Worm (Caenorhabditis elegans): ENCODE measurements around the gene K10G4.3.
"Not testable (repeated sequence)": the region's sequence is repeated elsewhere in the genome, so short reads cannot be mapped to it uniquely, and the experiment has no call there.

Gene K10G4.3

DNA sequence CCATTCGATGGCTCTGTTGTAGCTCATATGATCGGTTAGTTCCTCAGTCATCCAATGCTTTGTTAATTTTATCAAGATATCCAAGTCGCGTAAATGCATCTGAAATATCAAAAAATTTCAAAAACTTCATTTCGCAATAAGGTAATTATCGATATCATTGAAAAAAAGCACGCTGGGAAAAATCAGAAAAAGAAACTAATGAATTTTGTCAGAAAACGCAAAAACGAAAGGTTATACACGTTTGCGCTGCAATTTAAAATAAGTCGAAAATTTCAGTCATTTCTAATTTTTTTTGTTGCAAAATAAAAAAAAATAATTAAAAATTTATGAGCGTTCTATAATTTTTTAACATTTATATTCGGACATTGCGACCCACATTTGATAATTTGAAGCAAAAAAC lies at the start of gene K10G4.3:
TSS of gene K10G4.3 (minus strand) at position 101 of the 400 bp plus-strand sequence.
- not testable (repeated sequence) for TF ChIP-seq dao-5, W03F9.2, him-1 (tag; optimal IDR thresholded peaks at IDR 0.05)

DNA sequence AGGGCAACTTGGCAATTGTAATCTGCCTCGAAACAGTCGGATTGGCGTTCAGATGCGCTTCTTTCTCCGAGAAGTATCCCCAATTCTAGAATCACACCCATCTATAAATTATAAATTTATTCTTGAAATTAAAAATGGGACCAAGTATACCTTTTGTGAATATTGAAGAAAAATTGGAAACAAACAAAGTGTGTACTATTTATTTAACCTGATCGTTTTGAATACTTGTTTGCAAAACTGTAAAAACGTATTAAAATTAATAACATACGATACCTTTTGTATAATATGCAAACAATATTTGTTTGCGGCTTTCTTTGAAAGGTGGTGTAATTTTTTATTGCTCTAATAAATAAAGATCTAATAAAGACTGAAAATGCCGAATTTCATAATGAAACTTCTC lies 47.6 kb upstream of the K10G4.3 start, which contains the start of gene Y61B8B.3:
TSS of gene Y61B8B.3 (minus strand) at position 101 of the 400 bp plus-strand sequence.
- TF ChIP-seq him-1 (tag; optimal IDR thresholded peaks at IDR 0.05) (no peak), dao-5 (tag; optimal IDR thresholded peaks at IDR 0.05) (no peak), W03F9.2 (tag; optimal IDR thresholded peaks at IDR 0.05) (no peak)

DNA sequence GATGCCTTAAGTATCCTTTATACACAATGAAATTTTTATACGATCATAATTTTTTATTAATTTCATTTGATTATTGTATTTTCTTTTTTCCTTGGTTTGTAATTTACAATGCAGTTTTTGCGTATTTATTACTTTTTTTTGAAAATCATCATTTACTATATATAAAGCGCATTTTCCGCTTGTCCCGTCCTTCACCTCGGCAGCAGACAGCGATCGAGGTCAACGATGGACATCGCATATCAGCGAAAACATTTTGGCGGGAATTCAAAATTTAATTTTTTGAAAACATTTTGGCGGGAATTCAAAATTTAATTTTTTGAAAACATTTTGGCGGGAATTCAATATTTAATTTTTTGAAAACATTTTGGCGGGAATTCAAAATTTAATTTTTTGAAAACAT lies 43.2 kb upstream of the K10G4.3 start:
- TF ChIP-seq him-1 (tag; optimal IDR thresholded peaks at IDR 0.05) (no peak), dao-5 (tag; optimal IDR thresholded peaks at IDR 0.05) (no peak), W03F9.2 (tag; optimal IDR thresholded peaks at IDR 0.05) (no peak)

DNA sequence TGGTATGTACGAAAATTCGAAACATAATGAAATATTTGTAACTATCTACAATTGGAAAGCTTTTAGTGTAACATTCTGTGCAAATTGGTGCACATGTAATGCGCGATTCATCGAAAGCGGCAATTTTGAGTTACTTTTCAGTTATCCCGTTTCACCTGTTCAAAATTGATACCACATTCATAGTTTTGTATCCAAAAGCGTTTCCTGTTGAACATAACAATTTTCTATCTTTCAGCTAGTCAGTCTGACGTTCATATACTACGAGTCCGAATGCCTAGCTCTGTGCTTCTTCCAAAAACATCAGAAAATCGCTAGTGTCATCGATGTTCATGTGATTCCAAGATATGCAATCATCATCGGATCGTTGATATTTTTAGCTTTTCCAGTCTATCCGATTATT lies 38.6 kb upstream of the K10G4.3 start:
- TF ChIP-seq him-1 (tag; optimal IDR thresholded peaks at IDR 0.05) (no peak), dao-5 (tag; optimal IDR thresholded peaks at IDR 0.05) (no peak), W03F9.2 (tag; optimal IDR thresholded peaks at IDR 0.05) (no peak)

DNA sequence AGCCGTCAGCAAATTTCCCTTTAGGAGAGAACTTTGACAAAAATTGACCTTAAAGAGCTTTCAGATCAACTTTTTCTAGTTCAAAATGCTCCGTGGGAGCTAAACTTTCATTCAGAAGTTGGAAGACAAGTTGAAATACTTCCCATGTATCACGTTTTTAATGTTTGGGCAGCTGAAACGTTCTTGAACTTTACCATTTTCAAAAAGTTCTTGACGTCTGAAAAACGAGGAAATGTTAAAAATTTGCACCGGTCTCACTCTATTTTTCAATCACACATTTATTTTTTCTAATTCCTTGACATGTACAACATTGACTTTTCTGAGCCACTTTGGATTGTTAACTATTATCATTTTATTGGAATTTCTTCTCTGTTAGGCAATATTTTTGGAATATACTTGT lies 38.0 kb upstream of the K10G4.3 start, which contains the start of gene sri-70:
TSS of gene sri-70 (plus strand) at position 301 of the 400 bp plus-strand sequence.
- no peak for TF ChIP-seq dao-5 (tag; optimal IDR thresholded peaks at IDR 0.05)
- TF ChIP-seq W03F9.2 (tag; optimal IDR thresholded peaks at IDR 0.05) = no peak
- TF ChIP-seq him-1 (tag; optimal IDR thresholded peaks at IDR 0.05) = no peak

DNA sequence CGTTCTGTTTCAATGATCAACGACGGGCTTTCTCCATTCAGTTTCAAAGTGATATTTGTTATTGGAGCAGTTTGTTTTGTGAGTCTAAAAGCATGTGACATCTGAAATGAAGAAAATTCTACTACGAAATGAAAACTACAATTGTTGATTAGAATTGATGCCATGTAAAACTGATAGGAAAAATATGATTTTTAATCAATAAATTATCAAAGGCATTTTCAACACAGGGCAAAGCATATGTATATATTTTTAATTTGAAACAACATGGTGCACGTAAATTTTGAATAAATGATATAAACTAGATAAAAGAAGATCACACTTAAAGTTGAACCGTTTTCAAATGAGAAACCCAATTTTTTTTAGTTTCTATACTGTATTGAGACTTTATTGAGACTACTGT lies 36.6 kb upstream of the K10G4.3 start, which contains the start of gene K10G4.5:
TSS of gene K10G4.5 (minus strand) at position 101 of the 400 bp plus-strand sequence.
- TF ChIP-seq W03F9.2 (tag; optimal IDR thresholded peaks at IDR 0.05) (no peak), dao-5 (tag; optimal IDR thresholded peaks at IDR 0.05) (no peak)

DNA sequence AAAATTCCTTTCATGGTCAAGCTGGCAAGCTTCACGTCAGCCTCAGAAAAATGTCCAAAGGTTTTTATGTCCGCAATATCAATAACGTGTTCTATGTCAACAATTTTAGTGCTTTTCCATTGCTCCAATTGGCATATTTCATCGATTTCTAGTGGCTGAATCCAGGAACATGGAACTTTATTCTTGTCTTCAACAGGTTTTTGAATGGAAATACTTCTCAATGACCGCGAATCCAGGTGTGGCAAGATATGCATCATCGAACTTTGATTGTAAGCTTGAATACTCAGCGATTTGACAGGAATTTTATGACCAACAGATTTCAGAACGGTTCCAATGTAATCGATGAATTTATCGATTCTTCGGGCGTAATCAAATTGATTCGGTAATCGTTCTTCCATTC lies 33.9 kb upstream of the K10G4.3 start:
- TF ChIP-seq him-1 (tag; optimal IDR thresholded peaks at IDR 0.05) (no peak), W03F9.2 (tag; optimal IDR thresholded peaks at IDR 0.05) (no peak), dao-5 (tag; optimal IDR thresholded peaks at IDR 0.05) (no peak)

DNA sequence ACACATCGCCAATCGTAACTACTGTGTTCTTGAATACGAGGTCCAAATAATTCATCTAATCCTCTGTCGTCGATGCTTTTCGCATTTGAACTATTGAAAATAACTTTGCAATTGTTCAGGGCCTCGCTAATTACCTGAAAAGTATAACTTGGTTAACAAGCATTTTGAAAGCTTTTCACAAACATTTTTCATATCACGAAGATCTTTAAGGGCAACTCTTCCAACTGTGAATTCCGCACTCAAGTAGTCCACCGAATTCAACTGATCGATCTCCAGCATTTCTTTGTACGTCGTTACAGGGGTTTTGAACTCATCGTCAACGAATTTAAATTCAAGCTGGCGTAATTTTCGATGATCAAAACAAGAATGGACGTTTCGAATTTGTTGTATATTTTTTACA lies 31.7 kb upstream of the K10G4.3 start:
- no peak for TF ChIP-seq him-1 (tag; optimal IDR thresholded peaks at IDR 0.05)
- TF ChIP-seq dao-5 (tag; optimal IDR thresholded peaks at IDR 0.05) = no peak
- no peak for TF ChIP-seq W03F9.2 (tag; optimal IDR thresholded peaks at IDR 0.05)

DNA sequence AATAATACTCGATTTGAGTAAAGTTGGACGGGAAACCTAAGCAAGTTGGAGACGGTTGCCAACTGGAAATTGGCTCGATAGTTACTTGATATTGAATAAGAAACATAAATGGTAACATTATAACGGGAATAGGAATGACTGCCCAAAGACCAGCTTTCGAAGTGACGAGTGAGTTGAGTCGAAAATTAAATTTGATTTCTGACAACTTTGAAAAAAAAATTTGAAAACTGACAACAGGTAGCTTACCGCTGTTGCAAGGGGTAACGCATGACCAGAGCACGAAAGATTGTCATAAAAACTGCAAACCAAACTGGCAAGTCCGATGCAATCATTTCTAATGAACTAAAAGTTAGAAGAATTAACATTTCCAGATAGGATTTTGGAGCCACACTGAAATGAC lies 28.0 kb upstream of the K10G4.3 start:
- TF ChIP-seq W03F9.2 (tag; optimal IDR thresholded peaks at IDR 0.05) = no peak

DNA sequence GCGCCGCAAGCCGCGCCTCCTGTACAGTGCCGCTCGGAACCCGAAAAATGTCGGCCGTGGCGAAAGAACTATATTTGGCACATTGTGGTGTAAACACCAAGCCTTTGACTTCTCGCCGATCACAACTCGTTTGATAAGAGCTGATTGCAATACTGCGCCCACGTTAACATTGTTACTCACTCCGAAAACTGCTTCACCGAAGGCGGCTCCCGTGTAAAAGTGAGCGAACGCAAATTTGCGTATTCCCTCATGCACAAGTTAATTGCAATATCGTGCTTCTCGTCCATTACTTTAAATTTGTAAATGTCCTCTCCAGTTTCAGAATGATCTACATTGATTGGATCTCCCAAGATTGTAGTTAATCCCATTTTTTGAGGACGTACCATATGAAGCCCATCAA lies 19.4 kb upstream of the K10G4.3 start:
- TF ChIP-seq dao-5 (tag; optimal IDR thresholded peaks at IDR 0.05) (no peak), him-1 (tag; optimal IDR thresholded peaks at IDR 0.05) (no peak), W03F9.2 (tag; optimal IDR thresholded peaks at IDR 0.05) (no peak)

DNA sequence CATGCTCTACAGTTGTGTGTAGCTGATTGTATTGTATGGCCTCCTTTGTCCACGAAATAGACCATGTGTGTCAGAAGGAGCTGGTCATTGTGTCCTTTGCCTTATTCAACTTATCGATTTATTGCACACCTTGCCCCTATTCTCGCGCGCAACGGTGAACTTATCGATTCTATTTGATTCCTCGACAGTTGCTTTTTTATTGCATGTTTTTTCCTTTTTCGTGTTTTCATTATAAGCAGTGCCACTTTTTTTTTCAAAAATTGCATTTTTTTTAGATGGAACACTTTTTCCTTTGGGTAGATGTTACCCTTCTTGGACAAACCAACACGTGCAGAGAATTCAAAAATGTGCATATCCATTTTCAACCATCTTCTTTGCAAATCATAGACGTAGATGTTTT lies 8.5 kb upstream of the K10G4.3 start, which contains the start of gene K10G4.10:
TSS of gene K10G4.10 (plus strand) at position 301 of the 400 bp plus-strand sequence.
- no peak for TF ChIP-seq W03F9.2 (tag; optimal IDR thresholded peaks at IDR 0.05)
- TF ChIP-seq him-1 (tag; optimal IDR thresholded peaks at IDR 0.05) = no peak
- no peak for TF ChIP-seq dao-5 (tag; optimal IDR thresholded peaks at IDR 0.05)

DNA sequence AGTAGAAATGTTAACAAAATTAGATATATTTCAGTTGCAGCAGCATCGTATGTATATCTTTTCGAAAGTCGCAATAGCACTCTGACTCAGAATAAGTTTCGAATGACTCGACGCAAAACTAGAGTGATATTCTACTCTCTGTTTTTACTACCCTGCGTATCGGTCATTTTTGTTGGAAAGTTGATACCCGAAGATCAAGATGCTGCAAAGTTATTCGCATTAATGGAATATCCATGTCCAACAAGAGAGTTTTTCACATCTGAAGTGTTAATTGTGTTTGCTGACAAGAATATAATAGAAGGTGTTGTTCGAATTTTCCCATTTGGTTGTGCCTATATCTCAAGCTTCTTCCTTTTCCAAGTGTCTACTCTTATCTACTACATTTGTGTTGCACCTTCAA lies 7.4 kb upstream of the K10G4.3 start:
- TF ChIP-seq W03F9.2 (tag; optimal IDR thresholded peaks at IDR 0.05) (no peak), him-1 (tag; optimal IDR thresholded peaks at IDR 0.05) (no peak), dao-5 (tag; optimal IDR thresholded peaks at IDR 0.05) (no peak)

DNA sequence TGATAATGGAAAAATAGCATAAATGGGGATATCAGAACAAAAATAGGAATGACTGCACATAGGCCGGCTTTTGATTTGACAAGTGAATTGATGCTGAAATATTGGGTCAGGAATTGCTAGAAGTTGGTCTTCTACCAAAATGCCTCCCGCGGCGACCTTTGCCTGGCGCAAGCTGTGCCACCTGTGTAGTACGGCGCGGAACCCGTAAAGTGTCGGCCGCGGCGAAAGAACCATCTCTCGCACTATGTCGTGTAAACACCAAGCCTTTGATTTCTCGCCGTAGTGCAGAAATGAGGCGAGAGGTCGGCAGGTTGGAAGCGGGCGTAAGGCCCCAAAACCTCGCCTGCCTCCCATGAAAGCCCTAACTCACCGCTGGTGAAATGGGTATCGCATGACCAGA lies 3.4 kb downstream of the K10G4.3 start:
- no peak for TF ChIP-seq dao-5 (tag; optimal IDR thresholded peaks at IDR 0.05)
- no peak for TF ChIP-seq him-1 (tag; optimal IDR thresholded peaks at IDR 0.05)
- TF ChIP-seq W03F9.2 (tag; optimal IDR thresholded peaks at IDR 0.05) = no peak

DNA sequence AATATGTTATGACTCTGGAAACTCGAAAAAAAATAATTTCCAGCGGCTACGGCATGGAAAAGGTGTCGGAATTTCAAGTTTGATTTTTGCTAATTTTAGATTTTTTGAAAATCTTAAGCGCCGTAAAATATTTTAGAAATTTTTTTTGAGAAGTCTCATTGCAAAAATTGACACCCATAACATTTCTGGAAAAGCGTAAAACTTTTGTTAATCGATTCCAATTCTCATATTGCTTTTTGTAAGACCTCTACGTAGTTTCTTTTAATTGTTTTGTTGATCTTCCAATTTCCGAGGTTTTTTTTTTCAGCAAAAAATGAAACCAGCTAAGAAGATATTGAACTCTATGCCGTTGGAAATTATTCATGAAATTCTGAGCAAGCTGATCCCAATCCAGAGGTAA lies 5.9 kb downstream of the K10G4.3 start, which contains the start of gene fbxa-85:
TSS of gene fbxa-85 (plus strand) at position 301 of the 400 bp plus-strand sequence.
- TF ChIP-seq dao-5 (tag; optimal IDR thresholded peaks at IDR 0.05) = no peak
- TF ChIP-seq W03F9.2 (tag; optimal IDR thresholded peaks at IDR 0.05) = no peak
- no peak for TF ChIP-seq him-1 (tag; optimal IDR thresholded peaks at IDR 0.05)

DNA sequence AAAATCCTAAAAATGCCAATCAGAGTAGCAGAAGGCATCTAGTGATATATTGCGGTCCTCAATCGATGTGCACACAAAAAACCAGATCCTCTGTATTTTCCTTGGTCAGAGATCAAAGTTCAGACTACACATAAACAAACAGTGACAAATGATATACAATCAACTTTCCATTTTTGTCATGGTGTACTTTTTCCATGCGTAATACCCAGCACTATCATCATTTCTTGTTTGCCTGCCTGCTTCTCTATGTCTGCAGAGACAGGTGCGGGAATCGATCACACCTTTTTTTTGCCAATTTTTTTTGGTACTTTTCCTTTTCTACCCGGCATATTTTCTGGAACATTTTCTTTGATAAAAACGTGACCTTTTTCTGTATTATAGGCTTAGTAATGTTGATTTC lies 6.5 kb downstream of the K10G4.3 start:
- no peak for TF ChIP-seq him-1 (tag; optimal IDR thresholded peaks at IDR 0.05)
- no peak for TF ChIP-seq W03F9.2 (tag; optimal IDR thresholded peaks at IDR 0.05)
- TF ChIP-seq dao-5 (tag; optimal IDR thresholded peaks at IDR 0.05) = no peak
